Worm (Caenorhabditis elegans) whole organism, L2 larva: ENCODE measurements around the gene tbc-11.

Source experiments
- egl-27 ChIP-seq: sonication (generic microtip); optimal IDR thresholded peaks from 3 replicates; lab custom pipeline; 2017; ENCODE audit warnings: missing biosample characterization, missing genetic modification reagents, missing genetic modification characterization
- unc-39 ChIP-seq: fragments of 150-350 bp; optimal IDR thresholded peaks from 2 replicates; lab custom pipeline; 2014; ENCODE audit warnings: missing biosample characterization, missing genetic modification characterization

DNA sequence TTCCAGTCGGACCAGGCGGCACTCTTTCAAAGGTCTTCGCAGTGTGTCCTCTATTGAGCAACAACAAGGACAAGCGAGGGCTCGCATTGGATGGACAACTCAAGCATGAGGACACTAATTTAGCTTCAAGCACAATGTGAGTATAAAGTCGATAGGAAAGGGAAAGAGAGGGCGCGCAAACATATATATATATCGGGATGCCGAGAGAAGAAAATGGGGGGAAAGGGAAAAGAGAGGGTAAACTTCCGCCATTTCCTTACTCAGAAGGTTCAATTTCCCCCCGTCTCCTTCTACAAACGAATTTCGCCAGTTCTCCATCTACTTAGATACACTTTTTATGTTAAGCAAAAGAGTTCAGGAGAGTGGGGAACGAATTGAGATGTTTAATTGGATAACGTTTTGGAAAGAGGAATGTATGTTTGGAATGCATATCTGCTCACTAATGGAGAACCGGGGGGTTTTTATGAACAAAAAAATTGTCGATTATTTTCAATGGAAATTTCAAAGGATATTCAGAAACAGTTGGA is 27.9 kb downstream of the tbc-11 start:
- no peak for TF ChIP-seq egl-27
- no peak for TF ChIP-seq unc-39
